Worm (Caenorhabditis elegans) whole organism, L1 larva: ENCODE results near the gene mrps-18B.

ENCODE experiments used
- elt-3 ChIP-seq, 6 experiments: fragments of 150-350 bp in 1 of 6; sonication (generic microtip); optimal IDR thresholded peaks; 2 replicates each; lab custom pipeline; 2017 to 2018; ENCODE audit warnings: missing biosample characterization in 6 of 6, missing genetic modification characterization in 6 of 6, inconsistent platforms in 1 of 6
- lin-13 ChIP-seq: fragments of 150-350 bp; optimal IDR thresholded peaks from 2 replicates; lab custom pipeline; 2014; ENCODE audit warnings: missing biosample characterization, missing genetic modification reagents, missing genetic modification characterization
- lin-35 ChIP-seq, 2 experiments: fragments of 150-350 bp; optimal IDR thresholded peaks; 2 replicates each; lab custom pipeline; 2014; ENCODE audit warnings: missing biosample characterization in 2 of 2, missing genetic modification characterization in 2 of 2, missing genetic modification reagents in 2 of 2
- pqm-1 ChIP-seq: sonication (generic microtip); optimal IDR thresholded peaks from 3 replicates; lab custom pipeline; 2017; ENCODE audit warnings: missing biosample characterization, missing genetic modification characterization

DNA sequence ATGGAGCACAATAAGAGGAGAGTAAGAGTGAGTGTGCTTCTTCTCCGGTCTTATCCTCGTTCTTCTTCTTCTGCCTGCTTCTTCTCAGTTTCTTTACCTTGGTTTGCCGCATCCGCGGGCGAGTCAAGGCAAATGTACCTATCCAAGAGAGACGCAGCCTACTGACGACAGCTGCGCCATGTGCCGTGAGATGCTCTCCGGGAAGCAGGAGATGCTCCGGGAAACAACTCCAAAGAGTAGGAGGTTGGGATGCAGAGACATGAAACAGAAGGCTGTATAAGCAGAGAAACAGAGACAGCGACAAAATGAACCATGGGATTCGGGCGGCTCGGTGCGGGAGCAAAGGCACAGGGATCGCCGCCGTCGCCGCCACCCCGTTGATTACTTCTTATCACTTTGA, 26.5 kb upstream of the mrps-18B start:
- TF ChIP-seq lin-13 (GFP tag; lab: Kevin White, UChicago), result no peak
- no peak for TF ChIP-seq pqm-1 (tag; lab: Kevin White, UChicago)
- TF ChIP-seq elt-3 (tag; optimal IDR thresholded peaks at IDR 0.05; lab: Kevin White, UChicago), result no peak
- TF ChIP-seq lin-35 (GFP tag; optimal IDR thresholded peaks at IDR 0.05; lab: Kevin White, UChicago), result no peak
